Fruit fly (Drosophila melanogaster) whole organism, wandering third instar larva: ENCODE measurements around the gene CG3982.

Experiments used
- Abd-B ChIP-seq: fragments of >200 bp; optimal IDR thresholded peaks from 2 replicates; lab custom pipeline; 2017; ENCODE audit warnings: missing biosample characterization, missing genetic modification characterization
- CG32264 ChIP-seq: fragments of 200-800 bp; sonication (Bioruptor generic); optimal IDR thresholded peaks from 2 replicates; lab custom pipeline; 2016; ENCODE audit warnings: missing biosample characterization, missing genetic modification characterization
- CG9705 ChIP-seq: fragments of 200-800 bp; sonication (Bioruptor generic); optimal IDR thresholded peaks from 2 replicates; lab custom pipeline; 2018; ENCODE audit warnings: missing biosample characterization, mild to moderate bottlenecking, missing genetic modification characterization
- CrebA ChIP-seq: fragments of 200-800 bp; sonication (Bioruptor generic); optimal IDR thresholded peaks from 2 replicates; lab custom pipeline; 2016; ENCODE audit warnings: missing biosample characterization, mild to moderate bottlenecking, missing genetic modification characterization, borderline replicate concordance
- Dfd ChIP-seq: fragments of >200 bp; optimal IDR thresholded peaks from 2 replicates; lab custom pipeline; 2017; ENCODE audit warnings: missing biosample characterization, missing genetic modification characterization
- Dif ChIP-seq: fragments of 200-275, 200-300 bp; sonication (Bioruptor generic); optimal IDR thresholded peaks from 2 replicates; lab custom pipeline; 2018; ENCODE audit warnings: missing biosample characterization, missing genetic modification characterization; ENCODE audit not compliant: partially characterized antibody
- GATAd ChIP-seq: sonication (Bioruptor generic); optimal IDR thresholded peaks from 2 replicates; lab custom pipeline; 2016; ENCODE audit warnings: missing biosample characterization, missing genetic modification characterization
- HLH106 ChIP-seq: fragments of 200-800 bp; optimal IDR thresholded peaks from 3 replicates; lab custom pipeline; 2019; ENCODE audit warnings: missing biosample characterization, mild to moderate bottlenecking, missing genetic modification characterization, moderate library complexity
- Hnf4 ChIP-seq: fragments of 200-800 bp; sonication (Bioruptor generic); optimal IDR thresholded peaks from 2 replicates; lab custom pipeline; 2016; ENCODE audit warnings: missing biosample characterization, mild to moderate bottlenecking, missing genetic modification characterization
- Hr78 ChIP-seq: fragments of >200 bp; optimal IDR thresholded peaks from 2 replicates; lab custom pipeline; 2017; ENCODE audit warnings: missing biosample characterization, missing genetic modification characterization
- Hr83 ChIP-seq: fragments of 200-300 bp; sonication (Bioruptor generic); optimal IDR thresholded peaks from 2 replicates; lab custom pipeline; 2016; ENCODE audit warnings: missing biosample characterization, mild to moderate bottlenecking, missing genetic modification characterization, moderate library complexity; ENCODE audit not compliant: poor library complexity, severe bottlenecking
- Jra ChIP-seq: sonication (Bioruptor generic); optimal IDR thresholded peaks from 2 replicates; lab custom pipeline; 2016; ENCODE audit warnings: missing biosample characterization, missing genetic modification characterization
- Mio ChIP-seq: sonication (Bioruptor generic); optimal IDR thresholded peaks from 2 replicates; lab custom pipeline; 2016; ENCODE audit warnings: missing biosample characterization, missing genetic modification characterization
- Myc ChIP-seq: fragments of >200 bp; optimal IDR thresholded peaks from 2 replicates; lab custom pipeline; 2017
- N ChIP-seq: fragments of >200 bp; optimal IDR thresholded peaks from 2 replicates; lab custom pipeline; 2018; ENCODE audit warnings: missing biosample characterization, missing external identifiers, missing genetic modification characterization
- OdsH ChIP-seq: fragments of 200-800 bp; sonication (Bioruptor generic); optimal IDR thresholded peaks from 2 replicates; lab custom pipeline; 2016; ENCODE audit warnings: missing biosample characterization, mild to moderate bottlenecking, missing genetic modification characterization
- Rel ChIP-seq, 2 experiments: fragments of 200-800 bp; sonication (Bioruptor generic) in 1 of 2; optimal IDR thresholded peaks; 2 replicates in 1 of 2; 3 replicates in 1 of 2; lab custom pipeline; 2016 to 2019; ENCODE audit warnings: mild to moderate bottlenecking in 2 of 2, missing biosample characterization in 2 of 2, missing genetic modification characterization in 2 of 2, moderate library complexity in 1 of 2
- Sp1 ChIP-seq: fragments of 200-800 bp; sonication (Bioruptor generic); optimal IDR thresholded peaks from 3 replicates; lab custom pipeline; 2019; ENCODE audit warnings: missing biosample characterization, mild to moderate bottlenecking, missing genetic modification characterization, moderate library complexity
- Vsx2 ChIP-seq: fragments of 200-300, 225-300 bp; sonication (Bioruptor generic); optimal IDR thresholded peaks from 2 replicates; lab custom pipeline; 2018; ENCODE audit warnings: missing biosample characterization, missing genetic modification characterization; ENCODE audit not compliant: partially characterized antibody
- br ChIP-seq: fragments of 200-800 bp; sonication (Bioruptor generic); optimal IDR thresholded peaks from 2 replicates; lab custom pipeline; 2016; ENCODE audit warnings: missing biosample characterization, missing genetic modification characterization
- brk ChIP-seq: fragments of 200-800 bp; sonication (Bioruptor generic); optimal IDR thresholded peaks from 2 replicates; lab custom pipeline; 2016; ENCODE audit warnings: missing biosample characterization, mild to moderate bottlenecking, missing genetic modification characterization
- dl ChIP-seq, 2 experiments: fragments of 175-275, 200-275 bp in 1 of 2; fragments of 200-275 bp in 1 of 2; sonication (Bioruptor generic); optimal IDR thresholded peaks; lab custom pipeline; 2018; ENCODE audit warnings: mild to moderate bottlenecking in 2 of 2, missing biosample characterization in 2 of 2, missing genetic modification characterization in 2 of 2, moderate library complexity in 2 of 2; ENCODE audit not compliant: partially characterized antibody in 2 of 2, insufficient read depth in 1 of 2
- dmrt93B ChIP-seq: fragments of 200-800 bp; sonication (Bioruptor generic); optimal IDR thresholded peaks from 2 replicates; lab custom pipeline; 2018; ENCODE audit warnings: missing biosample characterization, mild to moderate bottlenecking, missing genetic modification characterization
- dsf ChIP-seq: sonication (Bioruptor generic); optimal IDR thresholded peaks from 2 replicates; lab custom pipeline; 2016; ENCODE audit warnings: missing biosample characterization, missing genetic modification characterization, borderline replicate concordance
- ey ChIP-seq: fragments of 200-800 bp; sonication (Bioruptor generic); optimal IDR thresholded peaks from 2 replicates; lab custom pipeline; 2016; ENCODE audit warnings: missing biosample characterization, missing genetic modification characterization
- foxo ChIP-seq, 2 experiments: fragments of 200-800 bp; sonication (Bioruptor generic); optimal IDR thresholded peaks; 2 replicates in 1 of 2; 3 replicates in 1 of 2; lab custom pipeline; 2016 to 2017; ENCODE audit warnings: missing biosample characterization in 2 of 2, missing genetic modification characterization in 2 of 2
- fru ChIP-seq: fragments of 200-800 bp; sonication (Bioruptor generic); optimal IDR thresholded peaks from 3 replicates; lab custom pipeline; 2016; ENCODE audit warnings: missing biosample characterization, mild to moderate bottlenecking, missing genetic modification characterization
- h ChIP-seq: fragments of 200-800 bp; sonication (Bioruptor generic); optimal IDR thresholded peaks from 3 replicates; lab custom pipeline; 2016; ENCODE audit warnings: missing biosample characterization, mild to moderate bottlenecking, missing genetic modification characterization
- jim ChIP-seq: fragments of 175-275, 200-325 bp; sonication (Bioruptor generic); optimal IDR thresholded peaks from 2 replicates; lab custom pipeline; 2016; ENCODE audit warnings: missing biosample characterization, mild to moderate bottlenecking, missing genetic modification characterization
- lola ChIP-seq: fragments of >200 bp; optimal IDR thresholded peaks from 2 replicates; lab custom pipeline; 2017; ENCODE audit warnings: missing biosample characterization, missing genetic modification characterization
- pan ChIP-seq: fragments of >200 bp; optimal IDR thresholded peaks from 2 replicates; lab custom pipeline; 2017
- psq ChIP-seq: fragments of 200-800 bp; sonication (Bioruptor generic); optimal IDR thresholded peaks from 3 replicates; lab custom pipeline; 2017; ENCODE audit warnings: missing biosample characterization, mild to moderate bottlenecking, missing genetic modification characterization, moderate library complexity
- rgr ChIP-seq: fragments of 200-800 bp; sonication (Bioruptor generic); optimal IDR thresholded peaks from 3 replicates; lab custom pipeline; 2016; ENCODE audit warnings: missing biosample characterization, mild to moderate bottlenecking, missing genetic modification characterization
- sage ChIP-seq: fragments of 200-800 bp; sonication (Bioruptor generic); optimal IDR thresholded peaks from 2 replicates; lab custom pipeline; 2016; ENCODE audit warnings: missing biosample characterization, mild to moderate bottlenecking, missing genetic modification characterization
- sv ChIP-seq: fragments of 200-800 bp; sonication (Bioruptor generic); optimal IDR thresholded peaks from 3 replicates; lab custom pipeline; 2016; ENCODE audit warnings: missing biosample characterization, missing genetic modification characterization
- tai ChIP-seq: sonication (Bioruptor generic); optimal IDR thresholded peaks from 2 replicates; lab custom pipeline; 2016; ENCODE audit warnings: missing biosample characterization, missing genetic modification characterization
- usp ChIP-seq: fragments of >200 bp; optimal IDR thresholded peaks from 2 replicates; lab custom pipeline; 2017; ENCODE audit warnings: missing biosample characterization, missing genetic modification characterization
- woc ChIP-seq: sonication (Bioruptor generic); optimal IDR thresholded peaks from 2 replicates; lab custom pipeline; 2016; ENCODE audit warnings: missing biosample characterization, mild to moderate bottlenecking, missing genetic modification characterization

The CG3982 gene

dm6 chr3L:9447239-9447777 is 30.1 kb upstream of the CG3982 start:
- TF ChIP-seq ey (GFP tag; lab: Kevin White, UChicago) (peak; percentile 26), h (peak; percentile 45), rgr (GFP tag; lab: Kevin White, UChicago) (no peak), fru (GFP tag; lab: Kevin White, UChicago) (peak; percentile 49), sage (GFP tag; lab: Kevin White, UChicago) (no peak), woc (GFP tag; lab: Kevin White, UChicago) (no peak), foxo (GFP tag; optimal IDR thresholded peaks at IDR 0.05; lab: Kevin White, UChicago) (peak; percentile 12 to 61), tai (GFP tag; lab: Kevin White, UChicago) (no peak), Mio (GFP tag; lab: Kevin White, UChicago) (no peak), Dfd (GFP tag; lab: Kevin White, UChicago) (no peak), dl (GFP tag; optimal IDR thresholded peaks at IDR 0.05; lab: Kevin White, UChicago; ENCODE audit: insufficient read depth in 1 of 2, partially characterized antibody in 2 of 2) (no peak), Abd-B (GFP tag; lab: Kevin White, UChicago) (no peak), GATAd (no peak), Hnf4 (GFP tag; lab: Kevin White, UChicago) (peak; percentile 16), br (GFP tag; lab: Kevin White, UChicago) (peak; percentile 25), usp (GFP tag; lab: Kevin White, UChicago) (no peak), psq (GFP tag; lab: Kevin White, UChicago) (peak; percentile 62), OdsH (no peak), Sp1 (no peak)

dm6 chr3L:9446731-9447238 is 29.6 kb upstream of the CG3982 start, which contains the start of gene CG3529:
Gene CG3529 (plus strand): TSS chr3L:9446864.
- TF ChIP-seq CG9705 (GFP tag; lab: Kevin White, UChicago) (peak; percentile 12), Abd-B (GFP tag; lab: Kevin White, UChicago) (no peak), sv (GFP tag; lab: Kevin White, UChicago) (no peak), woc (GFP tag; lab: Kevin White, UChicago) (no peak), sage (GFP tag; lab: Kevin White, UChicago) (peak; percentile 28), Hnf4 (GFP tag; lab: Kevin White, UChicago) (peak; percentile 26), usp (GFP tag; lab: Kevin White, UChicago) (no peak), rgr (GFP tag; lab: Kevin White, UChicago) (peak; percentile 36), Hr83 (GFP tag; lab: Kevin White, UChicago) (no peak), Dif (GFP tag; lab: Kevin White, UChicago) (no peak), HLH106 (peak; percentile 56), N (GFP tag; lab: Kevin White, UChicago) (no peak), dl (GFP tag; optimal IDR thresholded peaks at IDR 0.05; lab: Kevin White, UChicago; ENCODE audit: insufficient read depth in 1 of 2, partially characterized antibody in 2 of 2) (no peak), GATAd (no peak), pan (lab: Kevin White, UChicago) (no peak), Myc (lab: Kevin White, UChicago) (no peak), brk (peak; percentile 41), ey (GFP tag; lab: Kevin White, UChicago) (peak; percentile 9), CrebA (GFP tag; lab: Kevin White, UChicago) (no peak), dsf (GFP tag; lab: Kevin White, UChicago) (no peak), Vsx2 (GFP tag; lab: Kevin White, UChicago) (no peak), tai (GFP tag; lab: Kevin White, UChicago) (no peak), psq (GFP tag; lab: Kevin White, UChicago) (no peak), h (no peak), Jra (no peak), OdsH (no peak), fru (GFP tag; lab: Kevin White, UChicago) (peak; percentile 32), Mio (GFP tag; lab: Kevin White, UChicago) (no peak), Sp1 (peak; percentile 53), Dfd (GFP tag; lab: Kevin White, UChicago) (no peak), lola (GFP tag; lab: Kevin White, UChicago) (no peak), Rel (GFP tag; optimal IDR thresholded peaks at IDR 0.05; lab: Kevin White, UChicago) (no peak), Rel (tag; optimal IDR thresholded peaks at IDR 0.05; lab: Kevin White, UChicago) (peak; percentile 61), br (GFP tag; lab: Kevin White, UChicago) (no peak), dmrt93B (GFP tag; lab: Kevin White, UChicago) (no peak), foxo (GFP tag; optimal IDR thresholded peaks at IDR 0.05; lab: Kevin White, UChicago) (peak in 1 of 2 experiments; percentile 38), jim (GFP tag; lab: Kevin White, UChicago) (peak; percentile 63), Hr78 (GFP tag; lab: Kevin White, UChicago) (no peak), CG32264 (GFP tag; lab: Kevin White, UChicago) (no peak)
